Worm (Caenorhabditis elegans) whole organism, L1 larva: ENCODE measurements around the gene hpo-8.

Experiments used
- ama-1 ChIP-seq: fragments of 150-350 bp; optimal IDR thresholded peaks from 2 replicates; lab custom pipeline; 2014
- ces-1 ChIP-seq: fragments of 150-350 bp; optimal IDR thresholded peaks from 2 replicates; lab custom pipeline; 2014; ENCODE audit warnings: missing biosample characterization, missing genetic modification reagents, missing genetic modification characterization
- mdl-1 ChIP-seq, 2 experiments: fragments of 150-350 bp; optimal IDR thresholded peaks; 2 replicates each; lab custom pipeline; 2014 to 2017; ENCODE audit warnings: missing biosample characterization in 2 of 2, missing genetic modification characterization in 2 of 2, inconsistent platforms in 1 of 2
- mep-1 ChIP-seq: fragments of 150-350 bp; optimal IDR thresholded peaks from 2 replicates; lab custom pipeline; 2014; ENCODE audit warnings: missing biosample characterization, missing genetic modification characterization
- nhr-237 ChIP-seq: fragments of 150-350 bp; optimal IDR thresholded peaks from 2 replicates; lab custom pipeline; 2014; ENCODE audit warnings: missing biosample characterization, missing genetic modification characterization
- nhr-77 ChIP-seq: fragments of 150-350 bp; optimal IDR thresholded peaks from 2 replicates; lab custom pipeline; 2014; ENCODE audit warnings: missing biosample characterization, missing genetic modification characterization
- unc-62 ChIP-seq: fragments of 150-350 bp; optimal IDR thresholded peaks from 2 replicates; lab custom pipeline; 2014; ENCODE audit warnings: missing biosample characterization, missing genetic modification reagents, missing genetic modification characterization

ce11 chrV:6880623-6881022, 41.5 kb downstream of the hpo-8 start:
- TF ChIP-seq unc-62 (GFP tag; lab: Kevin White, UChicago) (no peak), ces-1 (GFP tag; lab: Kevin White, UChicago) (no peak), ama-1 (lab: Kevin White, UChicago) (no peak), nhr-77 (tag; lab: Kevin White, UChicago) (no peak), nhr-237 (tag; lab: Kevin White, UChicago) (no peak), mdl-1 (tag; optimal IDR thresholded peaks at IDR 0.05; lab: Kevin White, UChicago) (no peak), mep-1 (tag; lab: Kevin White, UChicago) (no peak)
